Fruit fly (Drosophila melanogaster): Measurements from ENCODE around the gene Mis12.
A peak's percentile ranks its signal among the peaks of the same experiment; 100 is the strongest.

Mis12 gene

dm6 chr3L:6997410-6997809 lies 28.6 kb upstream of the Mis12 start:
- no peak for TF ChIP-seq CG7368 (GFP tag; optimal IDR thresholded peaks at IDR 0.05)
- TF ChIP-seq salr (GFP tag; optimal IDR thresholded peaks at IDR 0.05) = no peak
- no peak for TF ChIP-seq CG11902 (GFP tag; optimal IDR thresholded peaks at IDR 0.05)
- no peak for TF ChIP-seq CG6854 (GFP tag; optimal IDR thresholded peaks at IDR 0.05)
- no peak for TF ChIP-seq Eip93F (GFP tag; optimal IDR thresholded peaks at IDR 0.05)
- TF ChIP-seq pdm3 (GFP tag; optimal IDR thresholded peaks at IDR 0.05) = no peak
- TF ChIP-seq CG8119 (GFP tag; IDR thresholded peaks at IDR 0.05) = no peak
- no peak for TF ChIP-seq Eip75B (GFP tag; optimal IDR thresholded peaks at IDR 0.05)
- no peak for TF ChIP-seq Lpt (GFP tag; optimal IDR thresholded peaks at IDR 0.05)
- TF ChIP-seq dsx (GFP tag; optimal IDR thresholded peaks at IDR 0.05; ENCODE audit: poor library complexity, severe bottlenecking) = no peak
- TF ChIP-seq spab (GFP tag; optimal IDR thresholded peaks at IDR 0.05) = no peak
- TF ChIP-seq CG6163 (GFP tag; IDR thresholded peaks at IDR 0.05) = no peak
- no peak for TF ChIP-seq CG3919 (GFP tag; optimal IDR thresholded peaks at IDR 0.05)
- no peak for TF ChIP-seq CG4318 (GFP tag; optimal IDR thresholded peaks at IDR 0.05)

dm6 chr3L:6996907-6997306 lies 28.1 kb upstream of the Mis12 start:
- no peak for TF ChIP-seq CG8319 (GFP tag; optimal IDR thresholded peaks at IDR 0.05)
- TF ChIP-seq topi (GFP tag; optimal IDR thresholded peaks at IDR 0.05) = peak; percentile 31
- TF ChIP-seq CG6808 (GFP tag; optimal IDR thresholded peaks at IDR 0.05) = peak; percentile 24
- no peak for TF ChIP-seq CG7368 (GFP tag; optimal IDR thresholded peaks at IDR 0.05)
- TF ChIP-seq CG3919 (GFP tag; optimal IDR thresholded peaks at IDR 0.05) = peak; percentile 38
- no peak for TF ChIP-seq CG16779 (tag; optimal IDR thresholded peaks at IDR 0.05)
- TF ChIP-seq acj6 (GFP tag; optimal IDR thresholded peaks at IDR 0.05) = peak; percentile 45
- peak; percentile 22; the same call in 1 of the 2 replicates for TF ChIP-seq CG11294 (GFP tag; IDR thresholded peaks at IDR 0.05)
- peak; percentile 11 for TF ChIP-seq fd59A (GFP tag; optimal IDR thresholded peaks at IDR 0.05)
- TF ChIP-seq CG6163 (GFP tag; IDR thresholded peaks at IDR 0.05) = peak; percentile 55; the same call in 2 of the 3 replicates
- no peak for TF ChIP-seq CG9139 (GFP tag; optimal IDR thresholded peaks at IDR 0.05)
- no peak for TF ChIP-seq CG11902 (GFP tag; optimal IDR thresholded peaks at IDR 0.05)
- TF ChIP-seq Eip78C (GFP tag) = peak; percentile 85
- TF ChIP-seq Sox15 (GFP tag; optimal IDR thresholded peaks at IDR 0.05) = peak; percentile 19
- peak in 1 of 2 experiments; percentile 8 for TF ChIP-seq ss (GFP tag; optimal IDR thresholded peaks at IDR 0.05)
- no peak for TF ChIP-seq fkh (GFP tag; optimal IDR thresholded peaks at IDR 0.05)
- peak; percentile 16 for TF ChIP-seq Sox102F (GFP tag; optimal IDR thresholded peaks at IDR 0.05)
- TF ChIP-seq Eip93F (GFP tag; optimal IDR thresholded peaks at IDR 0.05) = no peak
- TF ChIP-seq CG32006 (GFP tag; optimal IDR thresholded peaks at IDR 0.05) = peak; percentile 80
- peak; percentile 48 for TF ChIP-seq Smox (GFP tag; optimal IDR thresholded peaks at IDR 0.05)
- TF ChIP-seq CG1621 (tag; optimal IDR thresholded peaks at IDR 0.05) = peak; percentile 17
- no peak for TF ChIP-seq CG6854 (GFP tag; optimal IDR thresholded peaks at IDR 0.05)
- TF ChIP-seq eg (GFP tag; IDR thresholded peaks at IDR 0.05) = peak; percentile 79
- TF ChIP-seq OdsH (GFP tag; optimal IDR thresholded peaks at IDR 0.05) = peak; percentile 54
- TF ChIP-seq CG15336 (GFP tag; IDR thresholded peaks at IDR 0.05) = peak; percentile 76
- TF ChIP-seq Sox14 (GFP tag; optimal IDR thresholded peaks at IDR 0.05) = peak; percentile 28
- peak; percentile 21 for TF ChIP-seq cyc (GFP tag; optimal IDR thresholded peaks at IDR 0.05)
- peak; percentile 11 for TF ChIP-seq CG8632 (GFP tag; optimal IDR thresholded peaks at IDR 0.05)
- peak; percentile 30 for TF ChIP-seq dsx (GFP tag; optimal IDR thresholded peaks at IDR 0.05; ENCODE audit: poor library complexity, severe bottlenecking)
- TF ChIP-seq dac (GFP tag; optimal IDR thresholded peaks at IDR 0.05) = peak; percentile 21
- TF ChIP-seq CG4318 (GFP tag; optimal IDR thresholded peaks at IDR 0.05) = peak; percentile 53
- TF ChIP-seq CG34406 (GFP tag; optimal IDR thresholded peaks at IDR 0.05) = peak; percentile 39
- peak; percentile 73 for TF ChIP-seq svp (GFP tag)
- TF ChIP-seq CG11762 (GFP tag; optimal IDR thresholded peaks at IDR 0.05; ENCODE audit: insufficient read depth) = no peak
- peak; percentile 53 for TF ChIP-seq CG10631 (GFP tag; optimal IDR thresholded peaks at IDR 0.05)
- peak; percentile 56 for TF ChIP-seq CG31627 (GFP tag; optimal IDR thresholded peaks at IDR 0.05)
- TF ChIP-seq achi (GFP tag; optimal IDR thresholded peaks at IDR 0.05) = peak; percentile 51
- TF ChIP-seq esn (GFP tag; optimal IDR thresholded peaks at IDR 0.05) = peak; percentile 47
- no peak for TF ChIP-seq fd85E (GFP tag; optimal IDR thresholded peaks at IDR 0.05)
- peak; percentile 35 for TF ChIP-seq Ets96B (tag; optimal IDR thresholded peaks at IDR 0.05)
- peak; percentile 58 for TF ChIP-seq CG6276 (GFP tag; optimal IDR thresholded peaks at IDR 0.05)
- peak; percentile 13 for TF ChIP-seq CG10669 (GFP tag; optimal IDR thresholded peaks at IDR 0.05)
- peak in 1 of 2 experiments; percentile 34 for TF ChIP-seq salr (GFP tag; optimal IDR thresholded peaks at IDR 0.05)
- TF ChIP-seq CG3032 (tag; optimal IDR thresholded peaks at IDR 0.05) = peak; percentile 31

Data from whole organism, prepupa.